Fruit fly (Drosophila melanogaster) whole organism, embryonic: ENCODE results near the gene CG17786.

Source experiments
- Abd-B ChIP-seq: fragments of 200-800 bp; sonication (Bioruptor generic); optimal IDR thresholded peaks from 2 replicates; lab custom pipeline; 2018; ENCODE audit warnings: missing biosample characterization, mild to moderate bottlenecking, missing genetic modification characterization, moderate library complexity
- B-H1 ChIP-seq: fragments of 200-800 bp; sonication (Bioruptor generic); IDR thresholded peaks from 3 replicates; pipeline ENCODE4 v1.3.6; 2022; ENCODE audit warnings: missing biosample characterization, missing genetic modification characterization
- Bgb ChIP-seq: fragments of 200-800 bp; sonication (Bioruptor generic); IDR thresholded peaks from 2 replicates; pipeline ENCODE4 v1.3.6; 2022; ENCODE audit warnings: missing biosample characterization, missing genetic modification characterization; ENCODE audit not compliant: partially characterized antibody
- CG10274 ChIP-seq: fragments of 200-800 bp; sonication (Bioruptor generic); optimal IDR thresholded peaks from 3 replicates; lab custom pipeline; 2017; ENCODE audit warnings: missing biosample characterization, mild to moderate bottlenecking, missing genetic modification characterization
- CG15269 ChIP-seq: fragments of 200-800 bp; sonication (Bioruptor generic); optimal IDR thresholded peaks from 2 replicates; lab custom pipeline; 2018; ENCODE audit warnings: missing biosample characterization, mild to moderate bottlenecking, missing genetic modification characterization, moderate library complexity
- CG1529 ChIP-seq: fragments of 200-800 bp; sonication (Bioruptor generic); optimal IDR thresholded peaks from 3 replicates; lab custom pipeline; 2018; ENCODE audit warnings: missing biosample characterization, missing genetic modification characterization
- CG16863 ChIP-seq: fragments of 200-800 bp; sonication (Bioruptor generic); optimal IDR thresholded peaks from 3 replicates; lab custom pipeline; 2016; ENCODE audit warnings: missing biosample characterization, missing genetic modification characterization
- CG17385 ChIP-seq: fragments of 200-800 bp; sonication (Bioruptor generic); optimal IDR thresholded peaks from 3 replicates; lab custom pipeline; 2018; ENCODE audit warnings: missing biosample characterization, mild to moderate bottlenecking, missing genetic modification characterization
- CG17912 ChIP-seq: fragments of 200-800 bp; sonication (Bioruptor generic); optimal IDR thresholded peaks from 2 replicates; lab custom pipeline; 2018; ENCODE audit warnings: missing biosample characterization, mild to moderate bottlenecking, missing genetic modification characterization
- CG2116 ChIP-seq: fragments of 200-800 bp; sonication (Bioruptor generic); optimal IDR thresholded peaks from 3 replicates; lab custom pipeline; 2018; ENCODE audit warnings: missing biosample characterization, mild to moderate bottlenecking, missing genetic modification characterization
- CG2678 ChIP-seq: fragments of 200-800 bp; sonication (Bioruptor generic); optimal IDR thresholded peaks from 3 replicates; lab custom pipeline; 2019; ENCODE audit warnings: missing biosample characterization, mild to moderate bottlenecking, missing genetic modification characterization, moderate library complexity
- CG31365 ChIP-seq: fragments of 200-800 bp; sonication (Bioruptor generic); optimal IDR thresholded peaks from 2 replicates; lab custom pipeline; 2018; ENCODE audit warnings: missing biosample characterization, mild to moderate bottlenecking, missing genetic modification characterization
- CG31388 ChIP-seq: fragments of 200-800 bp; sonication (Bioruptor generic); optimal IDR thresholded peaks from 2 replicates; lab custom pipeline; 2016; ENCODE audit warnings: missing biosample characterization, missing genetic modification characterization
- CG3726 ChIP-seq: fragments of 200-800 bp; sonication (Bioruptor generic); IDR thresholded peaks from 3 replicates; pipeline ENCODE4, ENCODE4 v1.3.6; 2022; ENCODE audit warnings: missing biosample characterization, missing genetic modification characterization
- CG4404 ChIP-seq: fragments of 200-800 bp; sonication (Bioruptor generic); IDR thresholded peaks from 2 replicates; pipeline ENCODE4 v1.3.6; 2022; ENCODE audit warnings: missing biosample characterization, missing genetic modification characterization
- CG6654 ChIP-seq: fragments of 200-800 bp; sonication (Bioruptor generic); optimal IDR thresholded peaks from 2 replicates; lab custom pipeline; 2017; ENCODE audit warnings: missing biosample characterization, mild to moderate bottlenecking, missing genetic modification characterization
- CG7839 ChIP-seq: fragments of 200-800 bp; sonication (Bioruptor generic); optimal IDR thresholded peaks from 3 replicates; lab custom pipeline; 2018; ENCODE audit warnings: missing biosample characterization, mild to moderate bottlenecking, missing genetic modification characterization, moderate library complexity
- CG7987 ChIP-seq: fragments of 200-800 bp; sonication (Bioruptor generic); optimal IDR thresholded peaks from 2 replicates; lab custom pipeline; 2018; ENCODE audit warnings: missing biosample characterization, mild to moderate bottlenecking, missing genetic modification characterization, moderate library complexity
- CG8478 ChIP-seq: fragments of >200 bp; optimal IDR thresholded peaks from 2 replicates; lab custom pipeline; 2018
- CG8924 ChIP-seq: fragments of 200-800 bp; optimal IDR thresholded peaks from 3 replicates; lab custom pipeline; 2019; ENCODE audit warnings: missing biosample characterization, mild to moderate bottlenecking, missing genetic modification characterization, moderate library complexity
- CrebB ChIP-seq: fragments of 200-800 bp; sonication (Bioruptor generic); optimal IDR thresholded peaks from 3 replicates; lab custom pipeline; 2018; ENCODE audit warnings: missing biosample characterization, mild to moderate bottlenecking, missing genetic modification characterization
- D ChIP-seq, 2 experiments: fragments of 200-800 bp in 1 of 2; fragments of >200 bp in 1 of 2; sonication (Bioruptor generic) in 1 of 2; optimal IDR thresholded peaks; 2 replicates in 1 of 2; 3 replicates in 1 of 2; lab custom pipeline; 2017; ENCODE audit warnings: mild to moderate bottlenecking in 1 of 2, missing biosample characterization in 1 of 2, missing genetic modification characterization in 1 of 2, missing genetic modification reagents in 1 of 2
- E2f1 ChIP-seq: fragments of 200-800 bp; sonication (Bioruptor generic); IDR thresholded peaks from 2 replicates; pipeline ENCODE4 v1.3.6; 2022; ENCODE audit warnings: missing biosample characterization, missing genetic modification characterization
- Fer2 ChIP-seq: fragments of 200-800 bp; sonication (Bioruptor generic); optimal IDR thresholded peaks from 2 replicates; lab custom pipeline; 2018; ENCODE audit warnings: missing biosample characterization, mild to moderate bottlenecking, missing genetic modification characterization, moderate library complexity
- Mad ChIP-seq: fragments of 200-800 bp; sonication (Bioruptor generic); optimal IDR thresholded peaks from 2 replicates; lab custom pipeline; 2016; ENCODE audit warnings: missing biosample characterization, missing genetic modification characterization
- Mes4 ChIP-seq: fragments of 200-800 bp; sonication (Bioruptor generic); optimal IDR thresholded peaks from 2 replicates; lab custom pipeline; 2016; ENCODE audit warnings: missing biosample characterization, missing genetic modification characterization
- NC2α ChIP-seq: fragments of 200-800 bp; sonication (Bioruptor generic); optimal IDR thresholded peaks from 2 replicates; lab custom pipeline; 2016; ENCODE audit warnings: missing biosample characterization, missing genetic modification characterization
- NfI ChIP-seq: fragments of 200-800 bp; sonication (Bioruptor generic); optimal IDR thresholded peaks from 3 replicates; lab custom pipeline; 2018; ENCODE audit warnings: missing biosample characterization, mild to moderate bottlenecking, missing genetic modification characterization, moderate library complexity
- Poxn ChIP-seq: fragments of 200-800 bp; sonication (Bioruptor generic); IDR thresholded peaks from 2 replicates; pipeline ENCODE4 v1.3.6; 2022; ENCODE audit warnings: missing biosample characterization, missing genetic modification characterization
- Xbp1 ChIP-seq: fragments of 200-800 bp; sonication (Bioruptor generic); optimal IDR thresholded peaks from 3 replicates; lab custom pipeline; 2016; ENCODE audit warnings: missing biosample characterization, mild to moderate bottlenecking, missing genetic modification characterization
- chif ChIP-seq, 2 experiments: fragments of 200-800 bp; sonication (Bioruptor generic); optimal IDR thresholded peaks; 3 replicates each; lab custom pipeline; 2016; ENCODE audit warnings: missing biosample characterization in 2 of 2, missing genetic modification characterization in 2 of 2
- crol ChIP-seq: fragments of 200-800 bp; sonication (Bioruptor generic); IDR thresholded peaks from 2 replicates; pipeline ENCODE4 v1.3.6; 2022; ENCODE audit warnings: missing biosample characterization, missing genetic modification characterization
- crp ChIP-seq, 2 experiments: fragments of 200-800 bp; sonication (Bioruptor generic); optimal IDR thresholded peaks; 2 replicates in 1 of 2; 3 replicates in 1 of 2; lab custom pipeline; 2017; ENCODE audit warnings: missing biosample characterization in 2 of 2, missing genetic modification characterization in 2 of 2, mild to moderate bottlenecking in 1 of 2, moderate library complexity in 1 of 2
- dan ChIP-seq: fragments of 200-800 bp; sonication (Bioruptor generic); IDR thresholded peaks from 2 replicates; pipeline ENCODE4 v1.3.6; 2022; ENCODE audit warnings: missing biosample characterization, missing genetic modification characterization
- fd3F ChIP-seq: fragments of 200-800 bp; sonication (Bioruptor generic); optimal IDR thresholded peaks from 2 replicates; lab custom pipeline; 2018; ENCODE audit warnings: missing biosample characterization, mild to moderate bottlenecking, missing genetic modification characterization, moderate library complexity
- ken ChIP-seq: fragments of 200-800 bp; sonication (Bioruptor generic); IDR thresholded peaks from 3 replicates; pipeline ENCODE4 v1.3.6; 2022; ENCODE audit warnings: missing biosample characterization, missing genetic modification characterization
- mam ChIP-seq: fragments of 200-800 bp; sonication (Bioruptor generic); optimal IDR thresholded peaks from 3 replicates; lab custom pipeline; 2016; ENCODE audit warnings: missing biosample characterization, missing genetic modification characterization
- pan ChIP-seq, 4 experiments: fragments of >200 bp in 3 of 4; fragments of 200-800 bp in 1 of 4; sonication (Bioruptor generic) in 1 of 4; optimal IDR thresholded peaks in 3 of 4; IDR thresholded peaks in 1 of 4; 2 replicates each; pipeline versions ENCODE4 v1.3.6 to Lab custom; 2017 to 2022; ENCODE audit warnings: missing biosample characterization in 2 of 4, missing genetic modification characterization in 2 of 4, mixed read lengths in 1 of 4
- psq ChIP-seq: fragments of 200-800 bp; sonication (Bioruptor generic); optimal IDR thresholded peaks from 2 replicates; lab custom pipeline; 2017; ENCODE audit warnings: missing biosample characterization, missing genetic modification characterization
- pzg ChIP-seq: fragments of 200-800 bp; sonication (Bioruptor generic); optimal IDR thresholded peaks from 3 replicates; lab custom pipeline; 2018; ENCODE audit warnings: missing biosample characterization, mild to moderate bottlenecking, missing genetic modification characterization, moderate library complexity
- sens-2 ChIP-seq: fragments of 200-800 bp; sonication (Bioruptor generic); IDR thresholded peaks from 2 replicates; pipeline ENCODE4 v1.3.6; 2022; ENCODE audit warnings: missing biosample characterization, missing genetic modification characterization
- seq ChIP-seq: fragments of 200-800 bp; sonication (Bioruptor generic); IDR thresholded peaks from 2 replicates; pipeline ENCODE4 v1.3.6; 2022; ENCODE audit warnings: missing biosample characterization, missing genetic modification characterization
- sob ChIP-seq: fragments of 200-800 bp; sonication (Bioruptor generic); IDR thresholded peaks from 2 replicates; pipeline ENCODE4 v1.3.6; 2022; ENCODE audit warnings: missing biosample characterization, missing genetic modification characterization
- stwl ChIP-seq: fragments of 200-800 bp; sonication (Bioruptor generic); optimal IDR thresholded peaks from 3 replicates; lab custom pipeline; 2018; ENCODE audit warnings: missing biosample characterization, mild to moderate bottlenecking, missing genetic modification characterization, moderate library complexity
- trem ChIP-seq: fragments of 200-800 bp; optimal IDR thresholded peaks from 3 replicates; lab custom pipeline; 2019; ENCODE audit warnings: missing biosample characterization, mild to moderate bottlenecking, missing genetic modification characterization, moderate library complexity
- ttk ChIP-seq: fragments of 200-800 bp; sonication (Bioruptor generic); IDR thresholded peaks from 2 replicates; pipeline ENCODE4 v2.1.2; 2022; ENCODE audit warnings: missing biosample characterization, missing genetic modification characterization
- twi ChIP-seq: fragments of 200-800 bp; optimal IDR thresholded peaks from 2 replicates; lab custom pipeline; 2019; ENCODE audit warnings: missing biosample characterization, mild to moderate bottlenecking, missing genetic modification characterization, moderate library complexity
- vfl ChIP-seq: fragments of 200-800 bp; sonication (Bioruptor generic); optimal IDR thresholded peaks from 2 replicates; lab custom pipeline; 2016; ENCODE audit warnings: missing biosample characterization, missing genetic modification characterization
- wor ChIP-seq: fragments of 200-800 bp; sonication (Bioruptor generic); IDR thresholded peaks from 2 replicates; pipeline ENCODE4 v1.3.6; 2022; ENCODE audit warnings: missing biosample characterization, missing genetic modification characterization
- zen ChIP-seq: fragments of 200-800 bp; sonication (Bioruptor generic); optimal IDR thresholded peaks from 3 replicates; lab custom pipeline; 2018; ENCODE audit warnings: missing biosample characterization, mild to moderate bottlenecking, missing genetic modification characterization, moderate library complexity

The CG17786 gene

dm6 chr3R:24169362-24169761 is 49.2 kb downstream of the CG17786 start, which contains the start of gene CG5510 (continued):
- TF ChIP-seq CG16863 (GFP tag; lab: Kevin White, UChicago) (no peak), trem (peak; percentile 84), NC2α (no peak), sens-2 (GFP tag; lab: Robert Waterston, UW) (no peak), zen (tag; lab: Kevin White, UChicago) (peak; percentile 66), NfI (GFP tag; lab: Kevin White, UChicago) (peak; percentile 27), Poxn (GFP tag; lab: Robert Waterston, UW) (no peak), ken (GFP tag; lab: Robert Waterston, UW) (peak; percentile 79; the same call in 2 of the 3 replicates), Mes4 (GFP tag; lab: Kevin White, UChicago) (no peak), CG1529 (no peak), CrebB (tag; lab: Kevin White, UChicago) (peak; percentile 55), Mad (GFP tag; lab: Kevin White, UChicago) (peak; percentile 75), chif (GFP tag; optimal IDR thresholded peaks at IDR 0.05; lab: Kevin White, UChicago) (peak; percentile 13 to 48), wor (no peak), stwl (tag; lab: Kevin White, UChicago) (peak; percentile 89), psq (no peak), CG17912 (GFP tag; lab: Kevin White, UChicago) (no peak), Xbp1 (peak; percentile 65), CG4404 (GFP tag; lab: Robert Waterston, UW) (no peak; the same call in 1 of the 2 replicates), crp (GFP tag; optimal IDR thresholded peaks at IDR 0.05; lab: Kevin White, UChicago) (peak in 1 of 2 experiments; percentile 67), CG3726 (GFP tag; lab: Robert Waterston, UW) (no peak), CG7987 (GFP tag; lab: Kevin White, UChicago) (peak; percentile 48), fd3F (GFP tag; lab: Kevin White, UChicago) (peak; percentile 1), Abd-B (GFP tag; lab: Kevin White, UChicago) (no peak), seq (GFP tag; lab: Robert Waterston, UW) (no peak), CG31365 (tag; lab: Kevin White, UChicago) (no peak), CG8924 (peak; percentile 2), CG8478 (lab: Kevin White, UChicago) (no peak), CG2116 (GFP tag; lab: Kevin White, UChicago) (peak; percentile 94), dan (GFP tag; lab: Robert Waterston, UW) (no peak), CG6654 (GFP tag; lab: Kevin White, UChicago) (no peak), B-H1 (GFP tag; lab: Robert Waterston, UW) (no peak), pan (optimal IDR thresholded peaks at IDR 0.05; lab: Kevin White, UChicago) (no peak), pan (GFP tag; optimal IDR thresholded peaks at IDR 0.05 in 1 of 2, IDR thresholded peaks at IDR 0.05 in 1 of 2) (peak in 1 of 2 experiments; percentile 53), Bgb (GFP tag; lab: Robert Waterston, UW) (peak; percentile 99), ttk (GFP tag; lab: Robert Waterston, UW) (no peak), twi (tag; lab: Kevin White, UChicago) (no peak), pzg (peak; percentile 97), CG7839 (tag; lab: Kevin White, UChicago) (no peak), crol (GFP tag; lab: Robert Waterston, UW) (no peak), mam (peak; percentile 67), CG10274 (GFP tag; lab: Kevin White, UChicago) (no peak), Fer2 (tag; lab: Kevin White, UChicago) (no peak), CG2678 (no peak), CG17385 (GFP tag; lab: Kevin White, UChicago) (no peak), sob (GFP tag; lab: Robert Waterston, UW) (peak; percentile 58), E2f1 (GFP tag; lab: Robert Waterston, UW) (no peak), CG15269 (peak; percentile 46), vfl (GFP tag; lab: Kevin White, UChicago) (peak; percentile 52), D (optimal IDR thresholded peaks at IDR 0.05; lab: Kevin White, UChicago) (no peak), D (GFP tag; optimal IDR thresholded peaks at IDR 0.05; lab: Kevin White, UChicago) (no peak), CG31388 (GFP tag; lab: Kevin White, UChicago) (no peak)
